Worm (Caenorhabditis elegans) whole organism, early embryonic: Measurements from ENCODE around the gene str-231.

ENCODE experiments used
- F13C5.2 ChIP-seq: sonication (generic microtip); optimal IDR thresholded peaks from 2 replicates; lab custom pipeline; 2017; ENCODE audit warnings: mild to moderate bottlenecking, missing genetic modification characterization, inconsistent platforms, missing compliant biosample characterization
- ama-1 ChIP-seq: fragments of 150-350 bp; optimal IDR thresholded peaks from 2 replicates; lab custom pipeline; 2014
- ceh-36 ChIP-seq: sonication (generic microtip); optimal IDR thresholded peaks from 2 replicates; lab custom pipeline; 2016; ENCODE audit warnings: missing genetic modification characterization, inconsistent platforms, missing compliant biosample characterization
- ets-7 ChIP-seq: sonication (generic microtip); optimal IDR thresholded peaks from 2 replicates; lab custom pipeline; 2016; ENCODE audit warnings: missing genotype, missing genetic modification characterization, missing compliant biosample characterization
- flt-1 ChIP-seq: fragments of 200-800 bp; sonication (Bioruptor generic); IDR thresholded peaks from 2 replicates; pipeline ENCODE4 v1.3.6; 2022; ENCODE audit warnings: missing genetic modification characterization, missing compliant biosample characterization
- pes-1 ChIP-seq: fragments of 200-800 bp; sonication (Bioruptor generic); IDR thresholded peaks from 2 replicates; pipeline ENCODE4 v1.3.6; 2022; ENCODE audit warnings: missing genetic modification reagents, missing genetic modification characterization, missing compliant biosample characterization
- sea-1 ChIP-seq: fragments of 200-800 bp; sonication (Bioruptor generic); conservative IDR thresholded peaks from 2 replicates; pipeline ENCODE4 v1.3.6; 2022; ENCODE audit warnings: missing genetic modification characterization, missing compliant biosample characterization

- no peak for TF ChIP-seq ets-7 (tag; lab: Kevin White, UChicago)
- TF ChIP-seq flt-1 (GFP tag; lab: Robert Waterston, UW): no peak
- no peak for TF ChIP-seq F13C5.2
- TF ChIP-seq ceh-36 (tag; lab: Kevin White, UChicago): no peak
- no peak for TF ChIP-seq ama-1 (lab: Kevin White, UChicago)
- TF ChIP-seq pes-1 (GFP tag; lab: Robert Waterston, UW): no peak
- TF ChIP-seq sea-1: no peak
Observed at ce11 chrV:15978232-15978764, 29.1 kb downstream of the str-231 start, which contains the start of gene oac-20.
